Worm (Caenorhabditis elegans) whole organism, L4/young adult: ENCODE data around the gene ZK262.2.

Experiments used
- W03F9.2 ChIP-seq: fragments of 150-350 bp; optimal IDR thresholded peaks from 2 replicates; lab custom pipeline; 2014; ENCODE audit warnings: missing biosample characterization, missing genetic modification characterization
- dao-5 ChIP-seq: sonication (generic microtip); optimal IDR thresholded peaks from 2 replicates; lab custom pipeline; 2016; ENCODE audit warnings: missing genotype, missing genetic modification characterization, moderate library complexity, missing compliant biosample characterization
- him-1 ChIP-seq: sonication (generic microtip); optimal IDR thresholded peaks from 2 replicates; lab custom pipeline; 2016; ENCODE audit warnings: missing genotype, missing genetic modification reagents, missing genetic modification characterization, missing compliant biosample characterization

ZK262.2 gene

DNA sequence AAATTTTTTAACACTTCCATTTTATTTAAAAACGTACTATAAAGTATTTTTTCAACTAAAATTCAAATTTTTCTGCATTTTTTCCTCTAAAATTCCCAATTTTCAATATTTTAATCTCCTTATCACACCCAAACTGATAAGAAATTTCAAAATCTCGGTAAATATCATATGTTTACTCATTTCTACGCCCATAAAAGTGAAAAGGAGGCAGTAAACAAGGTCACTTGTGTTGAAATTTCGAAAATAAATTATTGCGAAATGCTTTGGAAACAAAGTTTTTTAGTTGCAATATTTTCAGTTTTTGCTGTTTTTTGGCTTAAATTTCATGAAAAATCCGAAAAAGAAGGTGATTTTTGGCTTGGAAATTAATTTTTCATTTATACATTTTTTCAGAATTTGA is 41.2 kb downstream of the ZK262.2 start, which contains the start of gene C08E8.4:
TSS of gene C08E8.4 (plus strand) at position 268 of the 400 bp plus-strand sequence.
- no peak for TF ChIP-seq W03F9.2 (tag; lab: Kevin White, UChicago)
- TF ChIP-seq dao-5 (tag; lab: Kevin White, UChicago), result no peak
- TF ChIP-seq him-1 (tag; lab: Kevin White, UChicago), result no peak

DNA sequence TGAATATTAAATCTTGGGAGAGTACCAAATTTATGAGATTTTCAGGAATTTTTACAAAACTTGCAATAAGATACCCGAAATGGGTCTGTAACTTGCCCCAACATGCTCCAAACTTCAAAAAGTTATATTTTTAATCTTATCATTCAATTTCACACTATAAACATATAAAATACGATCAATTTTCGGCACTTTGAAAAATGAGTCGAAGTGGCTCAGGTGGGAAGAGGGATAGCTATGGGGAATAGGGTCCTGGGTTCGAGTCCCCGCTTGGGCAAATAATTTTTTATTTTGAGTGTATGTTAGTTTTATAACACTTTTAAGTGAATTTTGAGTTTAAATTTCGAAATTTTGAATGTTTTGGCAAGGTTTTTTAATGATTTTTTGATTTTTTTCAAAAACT is 41.8 kb downstream of the ZK262.2 start:
- no peak for TF ChIP-seq W03F9.2 (tag; lab: Kevin White, UChicago)
- no peak for TF ChIP-seq him-1 (tag; lab: Kevin White, UChicago)
- no peak for TF ChIP-seq dao-5 (tag; lab: Kevin White, UChicago)

DNA sequence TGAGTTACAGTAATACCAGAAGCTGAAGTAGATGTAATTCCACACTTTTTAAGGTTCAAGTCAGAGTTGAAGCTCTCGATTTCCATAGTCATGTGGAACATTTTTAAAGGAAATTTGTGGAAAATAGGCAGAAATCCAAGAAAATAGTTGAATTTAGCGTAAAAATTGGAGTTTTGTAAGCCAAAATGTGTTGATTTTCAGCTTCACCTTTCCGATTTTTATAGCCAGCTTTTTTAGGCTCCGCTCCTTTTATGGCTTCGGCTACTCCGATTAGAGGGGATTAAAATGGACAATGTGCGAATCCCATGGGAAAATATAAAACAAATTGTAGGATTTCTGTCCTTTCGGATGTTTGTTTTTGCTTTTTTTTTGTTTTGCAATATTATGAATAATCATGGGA is 44.5 kb downstream of the ZK262.2 start, which contains the start of gene C08E8.6:
TSS of gene C08E8.6 (minus strand) at position 101 of the 400 bp plus-strand sequence.
- TF ChIP-seq him-1 (tag; lab: Kevin White, UChicago) (no peak), W03F9.2 (tag; lab: Kevin White, UChicago) (no peak), dao-5 (tag; lab: Kevin White, UChicago) (no peak)

DNA sequence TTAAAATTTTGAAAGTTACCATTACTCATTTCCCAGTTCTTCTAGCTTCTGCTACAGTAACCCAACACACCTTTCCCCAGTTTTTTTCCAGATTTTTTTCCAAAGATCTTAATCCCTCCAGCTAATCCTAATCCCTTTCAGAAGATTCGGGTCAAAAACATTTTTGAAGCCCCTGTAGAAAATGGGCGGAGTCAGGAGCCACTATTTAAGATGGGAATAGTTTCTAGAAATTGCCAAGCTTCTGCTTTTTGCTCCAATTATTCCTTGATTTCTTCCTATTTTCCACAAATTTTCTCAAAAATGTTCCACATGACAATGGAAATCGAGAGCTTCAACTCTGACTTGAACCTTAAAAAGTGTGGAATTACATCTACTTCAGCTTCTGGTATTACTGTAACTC is 48.2 kb downstream of the ZK262.2 start, which contains the start of gene C08E8.9:
TSS of gene C08E8.9 (plus strand) at position 301 of the 400 bp plus-strand sequence.
- TF ChIP-seq dao-5 (tag; lab: Kevin White, UChicago) (no peak), W03F9.2 (tag; lab: Kevin White, UChicago) (no peak), him-1 (tag; lab: Kevin White, UChicago) (no peak)

DNA sequence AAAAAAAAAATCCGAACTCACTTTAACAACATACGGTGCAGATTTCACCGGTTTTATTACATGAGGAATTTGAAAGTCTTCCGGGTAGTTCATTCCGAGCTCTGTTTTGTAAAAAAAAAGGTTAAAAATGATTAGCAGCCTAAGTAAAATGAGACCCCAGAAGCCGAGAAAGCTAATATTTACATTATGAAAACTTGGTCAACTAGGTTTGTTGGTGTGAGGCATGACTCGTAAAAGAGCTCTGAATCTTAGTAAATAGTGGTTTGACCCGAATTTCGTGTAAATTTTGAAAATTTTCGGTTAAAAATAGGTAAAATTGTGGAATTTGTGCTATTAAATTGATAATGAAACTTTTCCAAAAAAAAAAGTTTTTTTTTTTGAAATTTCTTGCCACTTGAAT is 50.4 kb downstream of the ZK262.2 start, which contains the start of gene C08E8.1:
TSS of gene C08E8.1 (minus strand) at position 101 of the 400 bp plus-strand sequence.
- no peak for TF ChIP-seq dao-5 (tag; lab: Kevin White, UChicago)
- TF ChIP-seq W03F9.2 (tag; lab: Kevin White, UChicago), result no peak
- TF ChIP-seq him-1 (tag; lab: Kevin White, UChicago), result no peak
